Fruit fly (Drosophila melanogaster) whole organism, pupa: ENCODE results near the gene dia.

Experiments used
- CG12605 ChIP-seq: fragments of 200-800 bp; sonication (Bioruptor generic); IDR thresholded peaks from 2 replicates; pipeline ENCODE4 v1.3.6; 2022; ENCODE audit warnings: missing biosample characterization, missing genetic modification characterization
- CG14655 ChIP-seq: fragments of 200-800 bp; sonication (Bioruptor generic); optimal IDR thresholded peaks from 3 replicates; lab custom pipeline; 2017; ENCODE audit warnings: mild to moderate bottlenecking, missing biosample characterization, missing genetic modification reagents, missing genetic modification characterization
- CG17806 ChIP-seq: fragments of 200-800 bp; sonication (Bioruptor generic); optimal IDR thresholded peaks from 2 replicates; lab custom pipeline; 2018; ENCODE audit warnings: missing biosample characterization, mild to moderate bottlenecking, missing genetic modification characterization, moderate library complexity
- CG32121 ChIP-seq: fragments of 200-800 bp; sonication (Bioruptor generic); IDR thresholded peaks from 2 replicates; pipeline ENCODE4 v1.3.6; 2022; ENCODE audit warnings: missing biosample characterization, missing genetic modification characterization
- CG8159 ChIP-seq: fragments of 200-800 bp; sonication (Bioruptor generic); optimal IDR thresholded peaks from 3 replicates; lab custom pipeline; 2018; ENCODE audit warnings: missing biosample characterization, mild to moderate bottlenecking, missing genetic modification characterization, moderate library complexity
- CG8301 ChIP-seq: fragments of 200-800 bp; sonication (Bioruptor generic); optimal IDR thresholded peaks from 2 replicates; lab custom pipeline; 2018; ENCODE audit warnings: missing biosample characterization, mild to moderate bottlenecking, missing genetic modification characterization
- CG9948 ChIP-seq: fragments of 200-800 bp; sonication (Bioruptor generic); optimal IDR thresholded peaks from 2 replicates; lab custom pipeline; 2018; ENCODE audit warnings: missing biosample characterization, mild to moderate bottlenecking, missing genetic modification characterization, moderate library complexity
- D1 ChIP-seq: fragments of 200-800 bp; sonication (Bioruptor generic); optimal IDR thresholded peaks from 2 replicates; lab custom pipeline; 2018; ENCODE audit warnings: missing biosample characterization, mild to moderate bottlenecking, missing genetic modification characterization, moderate library complexity
- EcR ChIP-seq: fragments of 200-800 bp; sonication (Bioruptor generic); optimal IDR thresholded peaks from 3 replicates; lab custom pipeline; 2019; ENCODE audit warnings: missing biosample characterization, missing genetic modification characterization, mild to moderate bottlenecking, moderate library complexity, missing genetic modification reagents
- Ets98B ChIP-seq: fragments of 200-800 bp; sonication (Bioruptor generic); IDR thresholded peaks from 2 replicates; pipeline ENCODE4 v1.3.6; 2022; ENCODE audit warnings: missing biosample characterization, missing genetic modification characterization
- Snoo ChIP-seq: fragments of 200-800 bp; sonication (Bioruptor generic); optimal IDR thresholded peaks from 3 replicates; lab custom pipeline; 2017; ENCODE audit warnings: missing biosample characterization, mild to moderate bottlenecking, missing genetic modification characterization, inconsistent platforms
- gl ChIP-seq: fragments of 200-800 bp; sonication (Bioruptor generic); optimal IDR thresholded peaks from 2 replicates; lab custom pipeline; 2018; ENCODE audit warnings: missing biosample characterization, mild to moderate bottlenecking, missing genetic modification characterization

dm6 chr2L:20796758-20797514 is 39.0 kb downstream of the dia start, which contains the start of gene vari:
- TF ChIP-seq CG8301 (tag; lab: Kevin White, UChicago) (no peak), gl (no peak), D1 (tag; lab: Kevin White, UChicago) (no peak), CG8159 (tag; lab: Kevin White, UChicago) (no peak), CG12605 (GFP tag; lab: Robert Waterston, UW) (no peak), EcR (GFP tag; lab: Kevin White, UChicago) (peak; percentile 4), CG32121 (no peak), CG9948 (no peak), CG17806 (tag; lab: Kevin White, UChicago) (no peak), Ets98B (GFP tag; lab: Robert Waterston, UW) (peak; percentile 20; the same call in 1 of the 2 replicates), Snoo (tag; lab: Kevin White, UChicago) (no peak), CG14655 (GFP tag; lab: Kevin White, UChicago) (no peak)
